Fruit fly (Drosophila melanogaster): Measurements from ENCODE around the gene CG16852.

The CG16852 gene

dm6 chr2L:13515688-13516037 is 24.9 kb upstream of the CG16852 start:
- no peak for TF ChIP-seq Dll (optimal IDR thresholded peaks at IDR 0.05)
- no peak for TF ChIP-seq CG8478 (optimal IDR thresholded peaks at IDR 0.05)
- no peak for TF ChIP-seq EcR (GFP tag; optimal IDR thresholded peaks at IDR 0.05)

dm6 chr2L:13521807-13522206 is 18.7 kb upstream of the CG16852 start:
- TF ChIP-seq pan (optimal IDR thresholded peaks at IDR 0.05), result no peak
- no peak for TF ChIP-seq Dll (optimal IDR thresholded peaks at IDR 0.05)
- no peak for TF ChIP-seq psq (optimal IDR thresholded peaks at IDR 0.05)
- no peak for TF ChIP-seq usp (GFP tag; optimal IDR thresholded peaks at IDR 0.05)
- TF ChIP-seq CG8478 (optimal IDR thresholded peaks at IDR 0.05), result no peak
- no peak for TF ChIP-seq EcR (GFP tag; optimal IDR thresholded peaks at IDR 0.05)

dm6 chr2L:13527541-13527940 is 13.0 kb upstream of the CG16852 start, which contains the start of gene CG33640:
Gene CG33640, plus strand, starts transcription at chr2L:13527841.
- TF ChIP-seq Dll (optimal IDR thresholded peaks at IDR 0.05), result no peak
- TF ChIP-seq psq (optimal IDR thresholded peaks at IDR 0.05), result no peak
- no peak for TF ChIP-seq CG8478 (optimal IDR thresholded peaks at IDR 0.05)
- TF ChIP-seq EcR (GFP tag; optimal IDR thresholded peaks at IDR 0.05), result no peak
- no peak for TF ChIP-seq usp (GFP tag; optimal IDR thresholded peaks at IDR 0.05)
- TF ChIP-seq pan (optimal IDR thresholded peaks at IDR 0.05), result no peak

- TF ChIP-seq Dll (optimal IDR thresholded peaks at IDR 0.05) (no peak), usp (GFP tag; optimal IDR thresholded peaks at IDR 0.05) (no peak), CG8478 (optimal IDR thresholded peaks at IDR 0.05) (no peak), pan (optimal IDR thresholded peaks at IDR 0.05) (no peak), psq (optimal IDR thresholded peaks at IDR 0.05) (no peak), EcR (GFP tag; optimal IDR thresholded peaks at IDR 0.05) (no peak)
Measured at dm6 chr2L:13528742-13529141, 11.8 kb upstream of the CG16852 start, which contains the start of gene CG33641. Gene CG33641, plus strand, starts transcription at chr2L:13529042.

- no peak for TF ChIP-seq Dll (optimal IDR thresholded peaks at IDR 0.05)
- no peak for TF ChIP-seq psq (optimal IDR thresholded peaks at IDR 0.05)
Measured at dm6 chr2L:13529675-13530074, 10.9 kb upstream of the CG16852 start, which contains the start of gene CG33642. Gene CG33642, plus strand, starts transcription at chr2L:13529975.

- TF ChIP-seq pan (optimal IDR thresholded peaks at IDR 0.05) (no peak), Dll (optimal IDR thresholded peaks at IDR 0.05) (no peak), psq (optimal IDR thresholded peaks at IDR 0.05) (no peak), EcR (GFP tag; optimal IDR thresholded peaks at IDR 0.05) (no peak), CG8478 (optimal IDR thresholded peaks at IDR 0.05) (no peak), usp (GFP tag; optimal IDR thresholded peaks at IDR 0.05) (no peak)
Measured at dm6 chr2L:13530774-13531173, 9.8 kb upstream of the CG16852 start, which contains the start of gene CG33643. Gene CG33643, plus strand, starts transcription at chr2L:13531074.

dm6 chr2L:13531785-13532184 is 8.8 kb upstream of the CG16852 start, which contains the start of gene CG33644:
Gene CG33644, plus strand, starts transcription at chr2L:13532085.
- TF ChIP-seq pan (optimal IDR thresholded peaks at IDR 0.05) (no peak), usp (GFP tag; optimal IDR thresholded peaks at IDR 0.05) (no peak)

dm6 chr2L:13532524-13532923 is 8.0 kb upstream of the CG16852 start, which contains the start of gene CG33645:
Gene CG33645, plus strand, starts transcription at chr2L:13532824.
- TF ChIP-seq EcR (GFP tag; optimal IDR thresholded peaks at IDR 0.05) (no peak), Dll (optimal IDR thresholded peaks at IDR 0.05) (no peak), psq (optimal IDR thresholded peaks at IDR 0.05) (no peak), CG8478 (optimal IDR thresholded peaks at IDR 0.05) (no peak), usp (GFP tag; optimal IDR thresholded peaks at IDR 0.05) (no peak), pan (optimal IDR thresholded peaks at IDR 0.05) (no peak)

dm6 chr2L:13535678-13536077 is 4.9 kb upstream of the CG16852 start, which contains the start of gene CG15638:
Gene CG15638, minus strand, starts transcription at chr2L:13535778.
- TF ChIP-seq psq (optimal IDR thresholded peaks at IDR 0.05) (no peak), EcR (GFP tag; optimal IDR thresholded peaks at IDR 0.05) (no peak), Dll (optimal IDR thresholded peaks at IDR 0.05) (no peak), CG8478 (optimal IDR thresholded peaks at IDR 0.05) (no peak), pan (optimal IDR thresholded peaks at IDR 0.05) (no peak), usp (GFP tag; optimal IDR thresholded peaks at IDR 0.05) (no peak)

- TF ChIP-seq usp (GFP tag; optimal IDR thresholded peaks at IDR 0.05) (no peak), psq (optimal IDR thresholded peaks at IDR 0.05) (no peak), CG8478 (optimal IDR thresholded peaks at IDR 0.05) (no peak), Dll (optimal IDR thresholded peaks at IDR 0.05) (no peak), EcR (GFP tag; optimal IDR thresholded peaks at IDR 0.05) (no peak), pan (optimal IDR thresholded peaks at IDR 0.05) (no peak)
Measured at dm6 chr2L:13541968-13542367, 1.4 kb downstream of the CG16852 start, which contains the start of gene CG16853. Gene CG16853, plus strand, starts transcription at chr2L:13542268.

- no peak for TF ChIP-seq CG8478 (optimal IDR thresholded peaks at IDR 0.05)
- TF ChIP-seq pan (optimal IDR thresholded peaks at IDR 0.05), result no peak
- TF ChIP-seq psq (optimal IDR thresholded peaks at IDR 0.05), result no peak
- TF ChIP-seq EcR (GFP tag; optimal IDR thresholded peaks at IDR 0.05), result no peak
- no peak for TF ChIP-seq usp (GFP tag; optimal IDR thresholded peaks at IDR 0.05)
- TF ChIP-seq Dll (optimal IDR thresholded peaks at IDR 0.05), result no peak
Measured at dm6 chr2L:13542476-13542875, 1.9 kb downstream of the CG16852 start, which contains the start of gene CG9263. Gene CG9263, minus strand, starts transcription at chr2L:13542576.

- TF ChIP-seq CG8478 (optimal IDR thresholded peaks at IDR 0.05) (no peak), usp (GFP tag; optimal IDR thresholded peaks at IDR 0.05) (no peak), psq (optimal IDR thresholded peaks at IDR 0.05) (no peak), EcR (GFP tag; optimal IDR thresholded peaks at IDR 0.05) (no peak), Dll (optimal IDR thresholded peaks at IDR 0.05) (no peak)
Measured at dm6 chr2L:13545678-13546077, 5.1 kb downstream of the CG16852 start.
